Fruit fly (Drosophila melanogaster) whole organism, embryonic: ENCODE measurements around the gene Srg3.
A peak's percentile ranks its signal among the peaks of the same experiment; 100 is the strongest.

ENCODE experiments used
- Ada2b ChIP-seq: fragments of 200-800 bp; sonication (Bioruptor generic); IDR thresholded peaks from 2 replicates; pipeline ENCODE4 v1.3.6; 2022; ENCODE audit warnings: missing biosample characterization, missing genetic modification characterization
- CG10565 ChIP-seq: fragments of 200-800 bp; sonication (Bioruptor generic); optimal IDR thresholded peaks from 3 replicates; lab custom pipeline; 2016; ENCODE audit warnings: missing biosample characterization, mild to moderate bottlenecking, missing genetic modification characterization
- CG11560 ChIP-seq: fragments of 200-800 bp; sonication (Bioruptor generic); IDR thresholded peaks from 3 replicates; pipeline ENCODE4 v1.3.6; 2022; ENCODE audit warnings: missing biosample characterization, missing genetic modification characterization
- CG11696 ChIP-seq: fragments of 200-800 bp; sonication (Bioruptor generic); IDR thresholded peaks from 2 replicates; pipeline ENCODE4 v1.3.6; 2022; ENCODE audit warnings: missing biosample characterization, missing genetic modification characterization
- CG1233 ChIP-seq: fragments of 200-800 bp; sonication (Bioruptor generic); optimal IDR thresholded peaks from 4 replicates; lab custom pipeline; 2018; ENCODE audit warnings: missing biosample characterization, mild to moderate bottlenecking, missing genetic modification characterization
- CG13424 ChIP-seq: fragments of 200-800 bp; sonication (Bioruptor generic); optimal IDR thresholded peaks from 2 replicates; lab custom pipeline; 2019; ENCODE audit warnings: missing biosample characterization, mild to moderate bottlenecking, missing genetic modification characterization, moderate library complexity
- CG13624 ChIP-seq: fragments of 200-800 bp; sonication (Bioruptor generic); optimal IDR thresholded peaks from 2 replicates; lab custom pipeline; 2016; ENCODE audit warnings: missing biosample characterization, missing genetic modification characterization
- CG14014 ChIP-seq: fragments of 200-800 bp; sonication (Bioruptor generic); IDR thresholded peaks from 2 replicates; pipeline ENCODE4 v1.3.6; 2022; ENCODE audit warnings: missing biosample characterization, missing genetic modification characterization
- CG14050 ChIP-seq: fragments of 200-800 bp; sonication (Bioruptor generic); IDR thresholded peaks from 3 replicates; pipeline ENCODE4 v1.3.6; 2022; ENCODE audit warnings: missing biosample characterization, missing genetic modification characterization
- CG17612 ChIP-seq: fragments of 200-800 bp; sonication (Bioruptor generic); IDR thresholded peaks from 2 replicates; pipeline ENCODE4 v1.3.6; 2022; ENCODE audit warnings: missing biosample characterization, missing genetic modification characterization
- CG17829 ChIP-seq: fragments of 200-800 bp; optimal IDR thresholded peaks from 2 replicates; lab custom pipeline; 2019; ENCODE audit warnings: missing biosample characterization, mild to moderate bottlenecking, missing genetic modification characterization, moderate library complexity
- CG18262 ChIP-seq: fragments of 200-800 bp; optimal IDR thresholded peaks from 3 replicates; lab custom pipeline; 2019; ENCODE audit warnings: missing biosample characterization, mild to moderate bottlenecking, missing genetic modification characterization, moderate library complexity
- CG30431 ChIP-seq: fragments of 200-800 bp; sonication (Bioruptor generic); optimal IDR thresholded peaks from 2 replicates; lab custom pipeline; 2017; ENCODE audit warnings: missing biosample characterization, missing genetic modification characterization
- CG3407 ChIP-seq: fragments of 200-800 bp; sonication (Bioruptor generic); optimal IDR thresholded peaks from 2 replicates; lab custom pipeline; 2018; ENCODE audit warnings: missing biosample characterization, mild to moderate bottlenecking, missing genetic modification characterization
- CG3847 ChIP-seq: fragments of 200-800 bp; sonication (Bioruptor generic); IDR thresholded peaks from 2 replicates; pipeline ENCODE4 v1.3.6; 2022; ENCODE audit warnings: missing biosample characterization, missing genetic modification characterization
- CG4730 ChIP-seq: fragments of 200-800 bp; sonication (Bioruptor generic); IDR thresholded peaks from 2 replicates; pipeline ENCODE4 v1.3.6; 2022; ENCODE audit warnings: missing biosample characterization, missing genetic modification characterization
- CG6765 ChIP-seq: fragments of 200-800 bp; sonication (Bioruptor generic); optimal IDR thresholded peaks from 3 replicates; lab custom pipeline; 2017; ENCODE audit warnings: missing biosample characterization, mild to moderate bottlenecking, missing genetic modification characterization
- CG7839 ChIP-seq: fragments of 200-800 bp; sonication (Bioruptor generic); optimal IDR thresholded peaks from 3 replicates; lab custom pipeline; 2018; ENCODE audit warnings: missing biosample characterization, mild to moderate bottlenecking, missing genetic modification characterization, moderate library complexity
- Chrac-16 ChIP-seq: fragments of 200-800 bp; sonication (Bioruptor generic); optimal IDR thresholded peaks from 3 replicates; lab custom pipeline; 2016; ENCODE audit warnings: missing biosample characterization, missing genetic modification characterization
- D19B ChIP-seq: fragments of 200-800 bp; sonication (Bioruptor generic); optimal IDR thresholded peaks from 2 replicates; lab custom pipeline; 2017; ENCODE audit warnings: missing biosample characterization, mild to moderate bottlenecking, missing genetic modification characterization
- Dref ChIP-seq: fragments of 200-800 bp; sonication (Bioruptor generic); IDR thresholded peaks from 2 replicates; pipeline ENCODE4 v1.3.6; 2022; ENCODE audit warnings: missing biosample characterization, missing genetic modification characterization
- Gsc ChIP-seq: fragments of 200-800 bp; sonication (Bioruptor generic); IDR thresholded peaks from 2 replicates; pipeline ENCODE4 v1.3.6; 2022; ENCODE audit warnings: missing biosample characterization, missing genetic modification characterization
- HLH3B ChIP-seq: fragments of 200-800 bp; sonication (Bioruptor generic); IDR thresholded peaks from 2 replicates; pipeline ENCODE4 v1.3.6; 2022; ENCODE audit warnings: missing biosample characterization, missing genetic modification characterization
- Hr3 ChIP-seq: fragments of 200-800 bp; sonication (Bioruptor generic); optimal IDR thresholded peaks from 3 replicates; lab custom pipeline; 2016; ENCODE audit warnings: missing biosample characterization, missing genetic modification characterization
- Nf-YC ChIP-seq: fragments of 200-800 bp; optimal IDR thresholded peaks from 3 replicates; lab custom pipeline; 2019; ENCODE audit warnings: missing biosample characterization, mild to moderate bottlenecking, missing genetic modification characterization, moderate library complexity
- Rx ChIP-seq: fragments of 200-800 bp; sonication (Bioruptor generic); IDR thresholded peaks from 2 replicates; pipeline ENCODE4 v1.3.6; 2022; ENCODE audit warnings: missing biosample characterization, missing genetic modification characterization
- Scr ChIP-seq: fragments of 200-800 bp; sonication (Bioruptor generic); IDR thresholded peaks from 2 replicates; pipeline ENCODE4 v1.3.6; 2022; ENCODE audit warnings: missing biosample characterization, missing genetic modification characterization; ENCODE audit not compliant: partially characterized antibody
- Sry-δ ChIP-seq: fragments of 200-800 bp; sonication (Bioruptor generic); optimal IDR thresholded peaks from 2 replicates; lab custom pipeline; 2016; ENCODE audit warnings: missing biosample characterization, missing genetic modification characterization
- YL-1 ChIP-seq: fragments of 200-800 bp; sonication (Bioruptor generic); optimal IDR thresholded peaks from 3 replicates; lab custom pipeline; 2017; ENCODE audit warnings: missing biosample characterization, mild to moderate bottlenecking, missing genetic modification characterization
- bowl ChIP-seq: fragments of 200-800 bp; sonication (Bioruptor generic); IDR thresholded peaks from 2 replicates; pipeline ENCODE4 v1.3.6; 2022; ENCODE audit warnings: missing biosample characterization, missing genetic modification characterization
- chm ChIP-seq: fragments of 200-800 bp; sonication (Bioruptor generic); IDR thresholded peaks from 2 replicates; pipeline ENCODE4 v1.3.6; 2022; ENCODE audit warnings: missing biosample characterization, missing genetic modification characterization
- ems ChIP-seq: fragments of 200-800 bp; sonication (Bioruptor generic); optimal IDR thresholded peaks from 3 replicates; lab custom pipeline; 2016; ENCODE audit warnings: missing biosample characterization, missing genetic modification characterization
- gt ChIP-seq: fragments of 200-800 bp; sonication (Bioruptor generic); IDR thresholded peaks from 2 replicates; pipeline ENCODE4 v1.3.6; 2022; ENCODE audit warnings: missing biosample characterization, missing genetic modification characterization
- ham ChIP-seq: fragments of 200-800 bp; sonication (Bioruptor generic); IDR thresholded peaks from 2 replicates; pipeline ENCODE4 v1.3.6; 2022; ENCODE audit warnings: missing biosample characterization, missing genetic modification characterization
- jigr1 ChIP-seq: fragments of 200-800 bp; sonication (Bioruptor generic); IDR thresholded peaks from 3 replicates; pipeline ENCODE4 v1.3.6; 2022; ENCODE audit warnings: missing biosample characterization, missing genetic modification characterization
- kah ChIP-seq: fragments of 200-800 bp; sonication (Bioruptor generic); optimal IDR thresholded peaks from 2 replicates; lab custom pipeline; 2018; ENCODE audit warnings: missing biosample characterization, mild to moderate bottlenecking, missing genetic modification characterization
- mam ChIP-seq: fragments of 200-800 bp; sonication (Bioruptor generic); optimal IDR thresholded peaks from 3 replicates; lab custom pipeline; 2016; ENCODE audit warnings: missing biosample characterization, missing genetic modification characterization
- onecut ChIP-seq: fragments of 200-800 bp; sonication (Bioruptor generic); IDR thresholded peaks from 2 replicates; pipeline ENCODE4 v1.3.6; 2022; ENCODE audit warnings: missing biosample characterization, missing genetic modification characterization
- peb ChIP-seq: fragments of 200-800 bp; sonication (Bioruptor generic); IDR thresholded peaks from 2 replicates; pipeline ENCODE4 v1.3.6; 2022; ENCODE audit warnings: missing biosample characterization, missing genetic modification characterization
- prd ChIP-seq, 3 experiments: fragments of >200 bp in 2 of 3; fragments of 200-800 bp in 1 of 3; sonication (Bioruptor generic) in 1 of 3; optimal IDR thresholded peaks in 2 of 3; IDR thresholded peaks in 1 of 3; 2 replicates in 2 of 3; 3 replicates in 1 of 3; pipeline versions ENCODE4 v1.3.6 to Lab custom; 2017 to 2022; ENCODE audit warnings: missing biosample characterization in 1 of 3, missing genetic modification characterization in 1 of 3
- schlank ChIP-seq: fragments of 200-800 bp; sonication (Bioruptor generic); optimal IDR thresholded peaks from 2 replicates; lab custom pipeline; 2018; ENCODE audit warnings: missing biosample characterization, mild to moderate bottlenecking, missing genetic modification characterization
- scrt ChIP-seq: fragments of 200-800 bp; sonication (Bioruptor generic); optimal IDR thresholded peaks from 2 replicates; lab custom pipeline; 2018; ENCODE audit warnings: missing biosample characterization, mild to moderate bottlenecking, missing genetic modification characterization, moderate library complexity
- seq ChIP-seq: fragments of 200-800 bp; sonication (Bioruptor generic); IDR thresholded peaks from 2 replicates; pipeline ENCODE4 v1.3.6; 2022; ENCODE audit warnings: missing biosample characterization, missing genetic modification characterization
- sima ChIP-seq: fragments of 200-800 bp; sonication (Bioruptor generic); optimal IDR thresholded peaks from 2 replicates; lab custom pipeline; 2016; ENCODE audit warnings: missing biosample characterization, missing genetic modification characterization
- slp2 ChIP-seq: fragments of 200-800 bp; sonication (Bioruptor generic); optimal IDR thresholded peaks from 2 replicates; lab custom pipeline; 2016; ENCODE audit warnings: missing biosample characterization, missing genetic modification characterization
- sob ChIP-seq: fragments of 200-800 bp; sonication (Bioruptor generic); IDR thresholded peaks from 2 replicates; pipeline ENCODE4 v1.3.6; 2022; ENCODE audit warnings: missing biosample characterization, missing genetic modification characterization
- sr ChIP-seq: fragments of 200-800 bp; sonication (Bioruptor generic); IDR thresholded peaks from 3 replicates; pipeline ENCODE4 v1.3.6; 2022; ENCODE audit warnings: missing biosample characterization, missing genetic modification characterization
- trem ChIP-seq: fragments of 200-800 bp; optimal IDR thresholded peaks from 3 replicates; lab custom pipeline; 2019; ENCODE audit warnings: missing biosample characterization, mild to moderate bottlenecking, missing genetic modification characterization, moderate library complexity
- usp ChIP-seq: fragments of >200 bp; optimal IDR thresholded peaks from 2 replicates; lab custom pipeline; 2017; ENCODE audit warnings: missing biosample characterization, missing genetic modification characterization
- wek ChIP-seq: fragments of 200-800 bp; sonication (Bioruptor generic); optimal IDR thresholded peaks from 3 replicates; lab custom pipeline; 2018; ENCODE audit warnings: missing biosample characterization, mild to moderate bottlenecking, missing genetic modification characterization, moderate library complexity
- wor ChIP-seq: fragments of 200-800 bp; sonication (Bioruptor generic); IDR thresholded peaks from 2 replicates; pipeline ENCODE4 v1.3.6; 2022; ENCODE audit warnings: missing biosample characterization, missing genetic modification characterization

Gene Srg3

dm6 chr3L:9462247-9462769 is 19.3 kb downstream of the Srg3 start (continued):
- TF ChIP-seq CG18262 (peak; percentile 97), peb (GFP tag; lab: Robert Waterston, UW) (0 out of 2 replicates have a peak, but pooled peaks have one; percentile 38), CG14014 (GFP tag; lab: Robert Waterston, UW) (peak; percentile 78), schlank (tag; lab: Kevin White, UChicago) (peak; percentile 72), Ada2b (GFP tag; lab: Robert Waterston, UW) (peak; percentile 64), gt (GFP tag; lab: Robert Waterston, UW) (peak; percentile 58; the same call in 1 of the 2 replicates), ham (GFP tag; lab: Robert Waterston, UW) (0 out of 2 replicates have a peak, but pooled peaks have one; percentile 34), Dref (GFP tag; lab: Robert Waterston, UW) (no peak), usp (no peak), CG11560 (tag; lab: Robert Waterston, UW) (0 out of 3 replicates have a peak, but pooled peaks have one; percentile 28), CG4730 (GFP tag; lab: Robert Waterston, UW) (peak; percentile 45; the same call in 1 of the 2 replicates), CG3407 (GFP tag; lab: Kevin White, UChicago) (peak; percentile 87), bowl (no peak), seq (GFP tag; lab: Robert Waterston, UW) (peak; percentile 82), sob (peak; percentile 74), trem (tag; lab: Kevin White, UChicago) (peak; percentile 91), mam (GFP tag; lab: Kevin White, UChicago) (peak; percentile 63), CG1233 (GFP tag; lab: Kevin White, UChicago) (peak; percentile 77), CG11696 (GFP tag; lab: Robert Waterston, UW) (peak; percentile 35; the same call in 1 of the 2 replicates), Sry-δ (GFP tag; lab: Kevin White, UChicago) (peak; percentile 15), CG7839 (tag; lab: Kevin White, UChicago) (peak; percentile 91), Nf-YC (tag; lab: Kevin White, UChicago) (peak; percentile 81), kah (GFP tag; lab: Kevin White, UChicago) (peak; percentile 42), ems (GFP tag; lab: Kevin White, UChicago) (peak; percentile 87), Hr3 (GFP tag; lab: Kevin White, UChicago) (peak; percentile 63), CG17612 (GFP tag; lab: Robert Waterston, UW) (no peak), slp2 (GFP tag; lab: Kevin White, UChicago) (peak; percentile 77), HLH3B (GFP tag; lab: Robert Waterston, UW) (peak; percentile 73), CG10565 (GFP tag; lab: Kevin White, UChicago) (peak; percentile 28), jigr1 (GFP tag; lab: Robert Waterston, UW) (0 out of 3 replicates have a peak, but pooled peaks have one; percentile 30), wek (GFP tag; lab: Kevin White, UChicago) (peak; percentile 9), wor (GFP tag; lab: Robert Waterston, UW) (peak; percentile 65), CG3847 (GFP tag; lab: Robert Waterston, UW) (peak; percentile 58; the same call in 1 of the 2 replicates), CG13624 (peak; percentile 63), scrt (peak; percentile 90), CG14050 (GFP tag; lab: Robert Waterston, UW) (peak; percentile 54; the same call in 1 of the 3 replicates), chm (peak; percentile 60), onecut (GFP tag; lab: Robert Waterston, UW) (peak; percentile 69), CG13424 (tag; lab: Kevin White, UChicago) (peak; percentile 93), Chrac-16 (peak; percentile 65), YL-1 (GFP tag; lab: Kevin White, UChicago) (peak; percentile 52), sima (GFP tag; lab: Kevin White, UChicago) (no peak), CG6765 (peak; percentile 88), Scr (GFP tag; lab: Robert Waterston, UW) (peak; percentile 14), CG30431 (GFP tag; lab: Kevin White, UChicago) (peak; percentile 60), CG17829 (tag; lab: Kevin White, UChicago) (peak; percentile 92), D19B (peak; percentile 72), Gsc (GFP tag; lab: Robert Waterston, UW) (no peak), prd (optimal IDR thresholded peaks at IDR 0.05; lab: Kevin White, UChicago) (no peak), prd (GFP tag; IDR thresholded peaks at IDR 0.05; lab: Robert Waterston, UW) (peak; percentile 79), Rx (GFP tag; lab: Robert Waterston, UW) (peak; percentile 69), sr (GFP tag; lab: Robert Waterston, UW) (no peak; the same call in 2 of the 3 replicates)
